Worm (Caenorhabditis elegans): Measurements from ENCODE around the gene K08D9.2.

- no peak for TF ChIP-seq egl-27 (tag; optimal IDR thresholded peaks at IDR 0.05)
- TF ChIP-seq ceh-82 (tag; optimal IDR thresholded peaks at IDR 0.05), result no peak
- TF ChIP-seq ZK546.5 (tag; optimal IDR thresholded peaks at IDR 0.05), result no peak
- no peak for TF ChIP-seq tbx-2 (tag; optimal IDR thresholded peaks at IDR 0.05)
- TF ChIP-seq ceh-16 (tag; optimal IDR thresholded peaks at IDR 0.05), result no peak
- no peak for TF ChIP-seq ztf-11 (tag; optimal IDR thresholded peaks at IDR 0.05)
- TF ChIP-seq fos-1 (tag; optimal IDR thresholded peaks at IDR 0.05), result no peak
- no peak for TF ChIP-seq ztf-4 (tag; optimal IDR thresholded peaks at IDR 0.05)
- no peak for TF ChIP-seq nhr-77 (tag; optimal IDR thresholded peaks at IDR 0.05)
Observed at ce11 chrV:3247515-3247914, 20.0 kb downstream of the K08D9.2 start, which contains the start of gene srj-8.
